Fruit fly (Drosophila melanogaster): ENCODE results near the gene Tengl3.

The Tengl3 gene

dm6 chr2L:2192123-2192601 is 45.9 kb downstream of the Tengl3 start, which contains the start of gene CG10874:
TSS of gene CG10874 (minus strand) at chr2L:2192386.
- TF ChIP-seq CTCF (optimal IDR thresholded peaks at IDR 0.05) (no peak), CG8478 (optimal IDR thresholded peaks at IDR 0.05) (no peak)

dm6 chr2L:2191404-2191803 is 46.6 kb downstream of the Tengl3 start:
- TF ChIP-seq CTCF (optimal IDR thresholded peaks at IDR 0.05): no peak
- TF ChIP-seq CG8478 (optimal IDR thresholded peaks at IDR 0.05): no peak

dm6 chr2L:2190684-2191083 is 47.4 kb downstream of the Tengl3 start:
- TF ChIP-seq CG8478 (optimal IDR thresholded peaks at IDR 0.05): no peak
- TF ChIP-seq CTCF (optimal IDR thresholded peaks at IDR 0.05): no peak

- TF ChIP-seq CTCF (optimal IDR thresholded peaks at IDR 0.05) (no peak), CG8478 (optimal IDR thresholded peaks at IDR 0.05) (no peak)
Observed at dm6 chr2L:2189100-2189499, 49.0 kb downstream of the Tengl3 start.

dm6 chr2L:2187411-2187810 is 50.6 kb downstream of the Tengl3 start:
- no peak for TF ChIP-seq CG8478 (optimal IDR thresholded peaks at IDR 0.05)
- TF ChIP-seq CTCF (optimal IDR thresholded peaks at IDR 0.05): no peak
